Worm (Caenorhabditis elegans) whole organism, L1 larva: ENCODE data around the gene H40L08.7.

Source experiments
- C34B4.2 ChIP-seq: sonication (generic microtip); optimal IDR thresholded peaks from 2 replicates; lab custom pipeline; 2017; ENCODE audit warnings: mild to moderate bottlenecking, missing genetic modification characterization, missing compliant biosample characterization
- ceh-90 ChIP-seq: sonication (generic microtip); optimal IDR thresholded peaks from 2 replicates; lab custom pipeline; 2016; ENCODE audit warnings: missing genetic modification characterization, missing compliant biosample characterization
- ces-1 ChIP-seq: fragments of 150-350 bp; optimal IDR thresholded peaks from 2 replicates; lab custom pipeline; 2014; ENCODE audit warnings: missing biosample characterization, missing genetic modification reagents, missing genetic modification characterization
- dpl-1 ChIP-seq, 3 experiments: fragments of 150-350 bp in 2 of 3; sonication (generic microtip) in 1 of 3; optimal IDR thresholded peaks; 2 replicates each; lab custom pipeline; 2014 to 2017; ENCODE audit warnings: missing biosample characterization in 3 of 3, missing genetic modification characterization in 3 of 3, missing genetic modification reagents in 3 of 3
- efl-3 ChIP-seq: fragments of 200-800 bp; sonication (Bioruptor generic); optimal IDR thresholded peaks from 2 replicates; lab custom pipeline; 2018; ENCODE audit warnings: mild to moderate bottlenecking, missing genetic modification characterization, missing compliant biosample characterization
- lin-39 ChIP-seq: fragments of 150-350 bp; optimal IDR thresholded peaks from 2 replicates; lab custom pipeline; 2014; ENCODE audit warnings: missing biosample characterization, missing genetic modification reagents, missing genetic modification characterization
- nhr-11 ChIP-seq: fragments of 150-350 bp; optimal IDR thresholded peaks from 2 replicates; lab custom pipeline; 2014; ENCODE audit warnings: missing biosample characterization, missing genetic modification characterization
- nhr-12 ChIP-seq: sonication (generic microtip); optimal IDR thresholded peaks from 2 replicates; lab custom pipeline; 2017; ENCODE audit warnings: missing biosample characterization, missing genetic modification characterization
- nhr-237 ChIP-seq: fragments of 150-350 bp; optimal IDR thresholded peaks from 2 replicates; lab custom pipeline; 2014; ENCODE audit warnings: missing biosample characterization, missing genetic modification characterization
- nhr-76 ChIP-seq: sonication (generic microtip); optimal IDR thresholded peaks from 2 replicates; lab custom pipeline; 2017; ENCODE audit warnings: missing biosample characterization, missing genetic modification characterization
- pqm-1 ChIP-seq: sonication (generic microtip); optimal IDR thresholded peaks from 3 replicates; lab custom pipeline; 2017; ENCODE audit warnings: missing biosample characterization, missing genetic modification characterization
- tbx-2 ChIP-seq: sonication (generic microtip); optimal IDR thresholded peaks from 2 replicates; lab custom pipeline; 2016; ENCODE audit warnings: missing genetic modification characterization, missing compliant biosample characterization
- unc-98 ChIP-seq: fragments of 200-800 bp; sonication (Bioruptor generic); IDR thresholded peaks from 2 replicates; pipeline ENCODE4 v1.3.6; 2022; ENCODE audit warnings: missing genetic modification characterization, missing compliant biosample characterization
- ztf-11 ChIP-seq, 2 experiments: sonication (generic microtip); optimal IDR thresholded peaks; 2 replicates each; lab custom pipeline; 2016 to 2017; ENCODE audit warnings: missing genetic modification characterization in 2 of 2, missing biosample characterization in 1 of 2, missing compliant biosample characterization in 1 of 2

DNA sequence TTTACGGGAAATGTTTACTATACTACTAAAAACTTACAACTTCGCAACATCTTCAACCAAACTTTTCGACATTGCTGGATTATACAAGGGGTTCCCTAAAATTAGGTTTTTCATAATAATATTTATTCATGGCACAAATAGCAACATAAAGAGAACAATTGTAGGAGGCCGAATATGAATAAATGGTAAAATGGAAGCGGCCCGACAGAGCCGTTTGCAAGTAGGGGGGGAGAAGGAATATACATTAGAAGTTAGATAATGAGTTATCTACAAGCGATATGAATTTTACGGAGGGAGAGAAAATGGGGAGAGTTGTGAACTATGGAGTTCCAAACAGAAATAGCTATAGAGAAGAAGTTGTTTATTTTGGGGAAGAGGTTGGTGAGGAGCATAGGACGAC is 17.2 kb downstream of the H40L08.7 start, which contains the start of gene fbxa-96:
- no peak for TF ChIP-seq efl-3
- TF ChIP-seq pqm-1 (tag; lab: Kevin White, UChicago) = no peak
- no peak for TF ChIP-seq nhr-12 (tag; lab: Kevin White, UChicago)
- no peak for TF ChIP-seq tbx-2 (tag; lab: Kevin White, UChicago)
- no peak for TF ChIP-seq nhr-11
- TF ChIP-seq ztf-11 (tag; optimal IDR thresholded peaks at IDR 0.05; lab: Kevin White, UChicago) = no peak
- TF ChIP-seq dpl-1 (GFP tag; optimal IDR thresholded peaks at IDR 0.05; lab: Kevin White, UChicago) = no peak
- no peak for TF ChIP-seq lin-39 (tag; lab: Kevin White, UChicago)
- no peak for TF ChIP-seq C34B4.2 (tag; lab: Kevin White, UChicago)
- TF ChIP-seq nhr-76 (tag; lab: Kevin White, UChicago) = no peak
- no peak for TF ChIP-seq ceh-90 (tag; lab: Kevin White, UChicago)
- no peak for TF ChIP-seq nhr-237
- no peak for TF ChIP-seq ces-1 (GFP tag; lab: Kevin White, UChicago)
- TF ChIP-seq unc-98 = no peak
